Worm (Caenorhabditis elegans): ENCODE measurements around the gene acr-7.

DNA sequence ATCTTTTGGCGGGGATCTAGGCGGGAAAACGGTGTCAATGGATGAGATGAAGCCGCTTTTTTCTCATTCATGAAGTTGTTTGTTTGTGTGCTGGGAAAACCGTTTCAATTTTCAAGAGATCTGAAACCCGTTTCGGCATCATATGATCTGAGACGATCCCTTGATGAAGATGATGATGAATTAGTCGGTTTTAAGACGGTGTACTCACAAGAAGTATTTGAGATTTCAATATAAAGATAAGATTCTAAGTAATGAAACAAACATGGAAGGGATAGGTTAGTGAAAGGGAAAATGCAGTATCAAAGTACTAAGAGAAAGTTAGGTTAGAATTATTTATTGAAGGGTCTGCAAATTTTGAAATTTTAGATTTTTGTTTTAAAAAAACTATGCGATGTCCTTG, 41.4 kb downstream of the acr-7 start:
- TF ChIP-seq elt-3 (tag; optimal IDR thresholded peaks at IDR 0.05), result peak in 1 of 6 experiments; percentile 24
- peak; percentile 18 for TF ChIP-seq rnt-1 (tag; optimal IDR thresholded peaks at IDR 0.05)
- no peak for TF ChIP-seq nhr-90 (tag; optimal IDR thresholded peaks at IDR 0.05; ENCODE audit: poor library complexity)
- no peak for TF ChIP-seq lin-35 (GFP tag; optimal IDR thresholded peaks at IDR 0.05)
- no peak for TF ChIP-seq nhr-12 (tag; optimal IDR thresholded peaks at IDR 0.05)
- no peak for TF ChIP-seq unc-62 (GFP tag; optimal IDR thresholded peaks at IDR 0.05)
- no peak for TF ChIP-seq nhr-11 (tag; optimal IDR thresholded peaks at IDR 0.05)
- no peak for TF ChIP-seq ama-1 (optimal IDR thresholded peaks at IDR 0.05)
- TF ChIP-seq lin-13 (GFP tag; optimal IDR thresholded peaks at IDR 0.05), result no peak
- TF ChIP-seq tbx-2 (tag; optimal IDR thresholded peaks at IDR 0.05), result no peak
- no peak for TF ChIP-seq ceh-88 (GFP tag; IDR thresholded peaks at IDR 0.05)
- no peak for TF ChIP-seq nhr-77 (tag; optimal IDR thresholded peaks at IDR 0.05)

All from whole organism, L1 larva.